Fruit fly (Drosophila melanogaster): ENCODE results near the gene Invadolysin.

The Invadolysin gene

dm6 chr3R:10100498-10101196, 43.8 kb upstream of the Invadolysin start:
- TF ChIP-seq ovo (GFP tag; optimal IDR thresholded peaks at IDR 0.05) (no peak), cic (GFP tag; optimal IDR thresholded peaks at IDR 0.05) (no peak), CG11617 (GFP tag; optimal IDR thresholded peaks at IDR 0.05) (no peak), toe (GFP tag; optimal IDR thresholded peaks at IDR 0.05) (no peak), cnc (optimal IDR thresholded peaks at IDR 0.05) (no peak), pad (GFP tag; optimal IDR thresholded peaks at IDR 0.05) (peak; percentile 47), tj (GFP tag; optimal IDR thresholded peaks at IDR 0.05) (peak; percentile 11), CG14711 (tag; optimal IDR thresholded peaks at IDR 0.05) (peak; percentile 0), kay (GFP tag; ENCODE audit: borderline replicate concordance) (peak; percentile 53), bab1 (GFP tag; optimal IDR thresholded peaks at IDR 0.05) (peak; percentile 73), CG5204 (GFP tag; optimal IDR thresholded peaks at IDR 0.05) (no peak), CG12768 (GFP tag; optimal IDR thresholded peaks at IDR 0.05) (no peak), CG1620 (GFP tag; optimal IDR thresholded peaks at IDR 0.05) (no peak), Mnt (GFP tag; optimal IDR thresholded peaks at IDR 0.05) (no peak), CG33017 (tag; optimal IDR thresholded peaks at IDR 0.05) (no peak), CG7101 (tag; optimal IDR thresholded peaks at IDR 0.05) (no peak), Crg-1 (GFP tag; optimal IDR thresholded peaks at IDR 0.05) (no peak), CG7045 (GFP tag; optimal IDR thresholded peaks at IDR 0.05) (no peak), Hr96 (GFP tag; optimal IDR thresholded peaks at IDR 0.05) (no peak), Clk (GFP tag; optimal IDR thresholded peaks at IDR 0.05) (peak; percentile 16)

- TF ChIP-seq tj (GFP tag; optimal IDR thresholded peaks at IDR 0.05), result no peak
- no peak for TF ChIP-seq bab1 (GFP tag; optimal IDR thresholded peaks at IDR 0.05)
These were observed 37.7 kb upstream of the Invadolysin start for dm6 chr3R:10106796-10107195.

- no peak for TF ChIP-seq ovo (GFP tag; optimal IDR thresholded peaks at IDR 0.05)
- TF ChIP-seq Mnt (GFP tag; optimal IDR thresholded peaks at IDR 0.05), result no peak
- TF ChIP-seq CG11617 (GFP tag; optimal IDR thresholded peaks at IDR 0.05), result no peak
- no peak for TF ChIP-seq kay (GFP tag; ENCODE audit: borderline replicate concordance)
- TF ChIP-seq toe (GFP tag; optimal IDR thresholded peaks at IDR 0.05), result no peak
- TF ChIP-seq CG7101 (tag; optimal IDR thresholded peaks at IDR 0.05), result no peak
- no peak for TF ChIP-seq Crg-1 (GFP tag; optimal IDR thresholded peaks at IDR 0.05)
- no peak for TF ChIP-seq cnc (optimal IDR thresholded peaks at IDR 0.05)
- TF ChIP-seq CG7045 (GFP tag; optimal IDR thresholded peaks at IDR 0.05), result no peak
- TF ChIP-seq Clk (GFP tag; optimal IDR thresholded peaks at IDR 0.05), result no peak
- TF ChIP-seq CG5204 (GFP tag; optimal IDR thresholded peaks at IDR 0.05), result no peak
- TF ChIP-seq CG12768 (GFP tag; optimal IDR thresholded peaks at IDR 0.05), result no peak
- TF ChIP-seq tj (GFP tag; optimal IDR thresholded peaks at IDR 0.05), result no peak
- TF ChIP-seq CG14711 (tag; optimal IDR thresholded peaks at IDR 0.05), result no peak
- TF ChIP-seq cic (GFP tag; optimal IDR thresholded peaks at IDR 0.05), result no peak
- no peak for TF ChIP-seq CG33017 (tag; optimal IDR thresholded peaks at IDR 0.05)
These were observed 36.1 kb upstream of the Invadolysin start for dm6 chr3R:10108289-10108928.

DNA sequence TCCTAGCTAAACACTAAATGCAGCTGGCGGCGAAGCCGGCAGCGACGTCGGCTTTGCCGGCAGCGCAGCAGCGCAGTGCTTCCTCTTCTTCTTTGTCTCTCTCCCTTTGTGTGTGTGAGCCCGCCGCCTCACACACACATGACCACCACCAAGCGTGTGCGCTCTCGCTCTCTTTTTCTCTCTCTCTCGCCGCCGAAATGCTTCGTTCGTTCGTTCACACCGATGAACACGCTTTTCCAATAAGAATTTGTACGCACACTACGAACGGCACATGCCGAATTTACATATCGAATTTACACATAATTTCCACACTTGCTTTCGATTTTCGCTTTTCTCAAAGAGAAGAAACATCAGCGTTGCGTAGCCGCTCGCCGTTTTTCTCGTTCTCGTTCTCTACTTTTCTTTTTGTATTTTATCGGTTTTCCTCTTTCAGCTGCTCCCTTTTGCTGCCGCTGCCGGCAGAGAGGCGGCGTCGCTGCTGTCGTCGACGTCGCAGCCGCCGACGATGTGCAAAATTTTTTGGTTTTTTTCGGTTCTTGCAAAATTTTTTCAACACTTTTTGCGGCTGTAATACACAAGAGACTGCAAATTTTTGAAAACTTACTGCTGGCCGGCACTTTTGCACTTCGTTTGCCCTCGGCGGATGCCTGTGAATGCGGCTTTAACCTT, 35.1 kb upstream of the Invadolysin start:
- TF ChIP-seq cic (GFP tag; optimal IDR thresholded peaks at IDR 0.05) (peak; percentile 46), Crg-1 (GFP tag; optimal IDR thresholded peaks at IDR 0.05) (no peak), toe (GFP tag; optimal IDR thresholded peaks at IDR 0.05) (no peak), CG12768 (GFP tag; optimal IDR thresholded peaks at IDR 0.05) (no peak)

DNA sequence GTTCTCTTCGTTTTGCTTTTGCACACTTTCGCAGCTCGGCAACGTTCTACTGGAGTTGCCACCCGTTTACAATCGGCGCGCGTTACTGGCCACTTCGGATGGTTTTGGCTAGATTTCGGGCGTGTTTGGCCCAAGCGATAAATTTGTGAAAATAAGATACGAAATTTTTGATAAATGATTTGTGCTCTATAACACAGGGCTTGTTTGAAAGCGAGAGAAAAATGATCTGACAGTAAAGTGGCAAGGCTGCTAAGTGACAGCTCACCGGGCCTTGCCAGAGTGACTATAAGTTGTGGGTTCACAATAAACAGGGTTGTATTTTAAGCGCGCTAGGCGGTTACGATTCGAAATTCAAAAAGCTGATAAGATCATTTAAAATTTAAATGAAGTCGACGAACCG, 34.5 kb upstream of the Invadolysin start, which contains the start of gene Fmr1:
Gene Fmr1 (minus strand): TSS at position 184 of the 400 bp plus-strand sequence.
- peak; percentile 47 for TF ChIP-seq CG12768 (GFP tag; optimal IDR thresholded peaks at IDR 0.05)
- peak; percentile 64 for TF ChIP-seq Mnt (GFP tag; optimal IDR thresholded peaks at IDR 0.05)
- TF ChIP-seq cnc (optimal IDR thresholded peaks at IDR 0.05), result no peak
- TF ChIP-seq Hr96 (GFP tag; optimal IDR thresholded peaks at IDR 0.05), result peak; percentile 70
- peak; percentile 67 for TF ChIP-seq CG1620 (GFP tag; optimal IDR thresholded peaks at IDR 0.05)
- TF ChIP-seq cic (GFP tag; optimal IDR thresholded peaks at IDR 0.05), result no peak
- peak; percentile 32 for TF ChIP-seq CG11617 (GFP tag; optimal IDR thresholded peaks at IDR 0.05)
- peak; percentile 27 for TF ChIP-seq Clk (GFP tag; optimal IDR thresholded peaks at IDR 0.05)
- TF ChIP-seq CG33017 (tag; optimal IDR thresholded peaks at IDR 0.05), result no peak
- TF ChIP-seq CG7101 (tag; optimal IDR thresholded peaks at IDR 0.05), result peak; percentile 43
- TF ChIP-seq CG5204 (GFP tag; optimal IDR thresholded peaks at IDR 0.05), result no peak
- TF ChIP-seq ovo (GFP tag; optimal IDR thresholded peaks at IDR 0.05), result peak; percentile 18
- TF ChIP-seq tj (GFP tag; optimal IDR thresholded peaks at IDR 0.05), result peak; percentile 46
- no peak for TF ChIP-seq kay (GFP tag; ENCODE audit: borderline replicate concordance)
- peak; percentile 64 for TF ChIP-seq CG14711 (tag; optimal IDR thresholded peaks at IDR 0.05)
- peak; percentile 23 for TF ChIP-seq pad (GFP tag; optimal IDR thresholded peaks at IDR 0.05)
- TF ChIP-seq Crg-1 (GFP tag; optimal IDR thresholded peaks at IDR 0.05), result no peak
- no peak for TF ChIP-seq toe (GFP tag; optimal IDR thresholded peaks at IDR 0.05)
- peak; percentile 52 for TF ChIP-seq bab1 (GFP tag; optimal IDR thresholded peaks at IDR 0.05)
- peak; percentile 49 for TF ChIP-seq CG7045 (GFP tag; optimal IDR thresholded peaks at IDR 0.05)
